Fruit fly (Drosophila melanogaster): ENCODE measurements around the gene mid.

The mid gene

dm6 chr2L:5496468-5497093 lies 35.1 kb downstream of the mid start (continued):
- TF ChIP-seq CHES-1-like (GFP tag; optimal IDR thresholded peaks at IDR 0.05), result no peak

dm6 chr2L:5499458-5499857 lies 38.0 kb downstream of the mid start:
- TF ChIP-seq CG8290 (GFP tag; optimal IDR thresholded peaks at IDR 0.05) (no peak), CG8290 (tag; optimal IDR thresholded peaks at IDR 0.05) (no peak), Xrp1 (GFP tag; IDR thresholded peaks at IDR 0.05) (peak; percentile 22; the same call in 1 of the 2 replicates), CG11696 (GFP tag; IDR thresholded peaks at IDR 0.05) (peak; percentile 53; the same call in 1 of the 2 replicates)

dm6 chr2L:5501335-5501734 lies 39.9 kb downstream of the mid start:
- no peak for TF ChIP-seq CkIIα-i1 (GFP tag; IDR thresholded peaks at IDR 0.05)
- TF ChIP-seq lbe (GFP tag; optimal IDR thresholded peaks at IDR 0.05), result peak; percentile 44
- 0 out of 2 replicates have a peak, but pooled peaks have one; percentile 7 for TF ChIP-seq CG14667 (GFP tag; IDR thresholded peaks at IDR 0.05)
- peak; percentile 65 for TF ChIP-seq sens (GFP tag)
- no peak for TF ChIP-seq Drgx (GFP tag; IDR thresholded peaks at IDR 0.05)
- TF ChIP-seq lmd (GFP tag; IDR thresholded peaks at IDR 0.05), result no peak
- TF ChIP-seq Poxn (GFP tag; IDR thresholded peaks at IDR 0.05), result no peak
- TF ChIP-seq CG31388 (GFP tag; optimal IDR thresholded peaks at IDR 0.05), result no peak
- peak; percentile 14 for TF ChIP-seq gem (tag; optimal IDR thresholded peaks at IDR 0.05)
- no peak for TF ChIP-seq ara (GFP tag; IDR thresholded peaks at IDR 0.05)
- TF ChIP-seq corto (GFP tag; optimal IDR thresholded peaks at IDR 0.05), result peak; percentile 41
- TF ChIP-seq CG1603 (tag; optimal IDR thresholded peaks at IDR 0.05), result peak; percentile 1

- TF ChIP-seq CG12769 (tag; optimal IDR thresholded peaks at IDR 0.05) (peak; percentile 50), CG13123 (GFP tag; optimal IDR thresholded peaks at IDR 0.05) (no peak), tna (GFP tag; IDR thresholded peaks at IDR 0.05; ENCODE audit: partially characterized antibody) (no peak), CG12299 (tag; optimal IDR thresholded peaks at IDR 0.05) (no peak), abd-A (tag; optimal IDR thresholded peaks at IDR 0.05) (peak; percentile 98), Awh (GFP tag; IDR thresholded peaks at IDR 0.05) (peak; percentile 61; the same call in 1 of the 2 replicates)
These were observed 41.4 kb downstream of the mid start for dm6 chr2L:5502868-5503267.

dm6 chr2L:5505130-5505529 lies 43.7 kb downstream of the mid start:
- TF ChIP-seq Elba2 (GFP tag; optimal IDR thresholded peaks at IDR 0.05) (no peak), sc (optimal IDR thresholded peaks at IDR 0.05) (no peak), sc (GFP tag; optimal IDR thresholded peaks at IDR 0.05) (no peak), cato (GFP tag; optimal IDR thresholded peaks at IDR 0.05; ENCODE audit: borderline replicate concordance) (no peak), mam (GFP tag; optimal IDR thresholded peaks at IDR 0.05) (no peak), nerfin-1 (tag; optimal IDR thresholded peaks at IDR 0.05) (no peak), CG1603 (tag; optimal IDR thresholded peaks at IDR 0.05) (no peak), Spps (tag; optimal IDR thresholded peaks at IDR 0.05) (no peak), pum (GFP tag; optimal IDR thresholded peaks at IDR 0.05) (no peak), Fer1 (GFP tag; optimal IDR thresholded peaks at IDR 0.05) (no peak), CG1832 (GFP tag; optimal IDR thresholded peaks at IDR 0.05) (no peak), CG11093 (GFP tag; IDR thresholded peaks at IDR 0.05) (no peak), CG10462 (GFP tag; optimal IDR thresholded peaks at IDR 0.05) (no peak), CG12391 (tag; optimal IDR thresholded peaks at IDR 0.05) (peak; percentile 0), lola (GFP tag; optimal IDR thresholded peaks at IDR 0.05) (no peak), ci (GFP tag; IDR thresholded peaks at IDR 0.05) (no peak), Hey (tag; optimal IDR thresholded peaks at IDR 0.05) (no peak), vnd (GFP tag; IDR thresholded peaks at IDR 0.05; ENCODE audit: partially characterized antibody) (no peak), CG15696 (tag; optimal IDR thresholded peaks at IDR 0.05) (no peak), al (GFP tag; IDR thresholded peaks at IDR 0.05) (no peak), gem (tag; optimal IDR thresholded peaks at IDR 0.05) (peak; percentile 33), HmgZ (tag; optimal IDR thresholded peaks at IDR 0.05) (no peak), Oli (tag; optimal IDR thresholded peaks at IDR 0.05) (peak; percentile 11), CG9437 (GFP tag; optimal IDR thresholded peaks at IDR 0.05) (no peak)

Data from whole organism, embryonic.